Fruit fly (Drosophila melanogaster) whole organism, embryonic: ENCODE measurements around the gene Dpm2.

Experiments
- Abd-B ChIP-seq: fragments of 200-800 bp; sonication (Bioruptor generic); optimal IDR thresholded peaks from 2 replicates; lab custom pipeline; 2018; ENCODE audit warnings: missing biosample characterization, mild to moderate bottlenecking, missing genetic modification characterization, moderate library complexity
- CG5245 ChIP-seq: fragments of 200-800 bp; sonication (Bioruptor generic); optimal IDR thresholded peaks from 3 replicates; lab custom pipeline; 2016; ENCODE audit warnings: missing biosample characterization, missing genetic modification characterization
- CG8944 ChIP-seq: fragments of 200-800 bp; sonication (Bioruptor generic); optimal IDR thresholded peaks from 3 replicates; lab custom pipeline; 2016; ENCODE audit warnings: missing biosample characterization, missing genetic modification characterization
- Lpt ChIP-seq: fragments of >200 bp; optimal IDR thresholded peaks from 2 replicates; lab custom pipeline; 2018; ENCODE audit warnings: missing biosample characterization, missing genetic modification characterization
- Sox102F ChIP-seq: fragments of 200-800 bp; sonication (Bioruptor generic); optimal IDR thresholded peaks from 2 replicates; lab custom pipeline; 2018; ENCODE audit warnings: missing biosample characterization, mild to moderate bottlenecking, missing genetic modification characterization, moderate library complexity
- kay ChIP-seq: fragments of 200-800 bp; sonication (Bioruptor generic); optimal IDR thresholded peaks from 2 replicates; lab custom pipeline; 2016; ENCODE audit warnings: missing biosample characterization, missing genetic modification characterization

dm6 chr3L:3306515-3306914 is 12.8 kb upstream of the Dpm2 start:
- TF ChIP-seq Lpt = no peak
- no peak for TF ChIP-seq CG5245
- no peak for TF ChIP-seq Sox102F (GFP tag; lab: Kevin White, UChicago)
- no peak for TF ChIP-seq kay (GFP tag; lab: Kevin White, UChicago)
- TF ChIP-seq CG8944 = no peak
- TF ChIP-seq Abd-B (GFP tag; lab: Kevin White, UChicago) = no peak
